Fruit fly (Drosophila melanogaster) whole organism, embryonic: ENCODE data around the gene Pc.
A peak's percentile ranks its signal among the peaks of the same experiment; 100 is the strongest.

Experiments
- Awh ChIP-seq: fragments of 200-800 bp; sonication (Bioruptor generic); IDR thresholded peaks from 2 replicates; pipeline ENCODE4, ENCODE4 v1.3.6; 2022; ENCODE audit warnings: missing biosample characterization, missing genetic modification characterization
- Bteb2 ChIP-seq: fragments of 200-800 bp; sonication (Bioruptor generic); optimal IDR thresholded peaks from 2 replicates; lab custom pipeline; 2016; ENCODE audit warnings: missing biosample characterization, missing genetic modification characterization
- CG10462 ChIP-seq: fragments of 200-800 bp; sonication (Bioruptor generic); optimal IDR thresholded peaks from 2 replicates; lab custom pipeline; 2016; ENCODE audit warnings: missing biosample characterization, missing genetic modification characterization
- CG10543 ChIP-seq: fragments of 200-800 bp; sonication (Bioruptor generic); optimal IDR thresholded peaks from 3 replicates; lab custom pipeline; 2017; ENCODE audit warnings: missing biosample characterization, mild to moderate bottlenecking, missing genetic modification characterization, moderate library complexity
- CG11085 ChIP-seq: fragments of 200-800 bp; sonication (Bioruptor generic); IDR thresholded peaks from 2 replicates; pipeline ENCODE4 v1.3.6; 2022; ENCODE audit warnings: missing biosample characterization, missing genetic modification characterization
- CG11560 ChIP-seq: fragments of 200-800 bp; sonication (Bioruptor generic); IDR thresholded peaks from 3 replicates; pipeline ENCODE4 v1.3.6; 2022; ENCODE audit warnings: missing biosample characterization, missing genetic modification characterization
- CG12104 ChIP-seq: fragments of 200-800 bp; sonication (Bioruptor generic); optimal IDR thresholded peaks from 3 replicates; lab custom pipeline; 2016; ENCODE audit warnings: missing biosample characterization, missing genetic modification characterization
- CG12155 ChIP-seq: fragments of 200-800 bp; sonication (Bioruptor generic); optimal IDR thresholded peaks from 3 replicates; lab custom pipeline; 2016; ENCODE audit warnings: missing biosample characterization, missing genetic modification characterization
- CG12219 ChIP-seq: fragments of 200-800 bp; sonication (Bioruptor generic); optimal IDR thresholded peaks from 3 replicates; lab custom pipeline; 2018; ENCODE audit warnings: missing biosample characterization, mild to moderate bottlenecking, missing genetic modification characterization
- CG12659 ChIP-seq: fragments of 200-800 bp; sonication (Bioruptor generic); optimal IDR thresholded peaks from 3 replicates; lab custom pipeline; 2017; ENCODE audit warnings: mild to moderate bottlenecking, missing biosample characterization, missing genetic modification reagents, missing genetic modification characterization
- CG13894 ChIP-seq: fragments of 200-800 bp; sonication (Bioruptor generic); optimal IDR thresholded peaks from 3 replicates; lab custom pipeline; 2018; ENCODE audit warnings: missing biosample characterization, mild to moderate bottlenecking, missing genetic modification characterization, moderate library complexity
- CG14050 ChIP-seq: fragments of 200-800 bp; sonication (Bioruptor generic); IDR thresholded peaks from 3 replicates; pipeline ENCODE4 v1.3.6; 2022; ENCODE audit warnings: missing biosample characterization, missing genetic modification characterization
- CG14860 ChIP-seq: fragments of 200-800 bp; sonication (Bioruptor generic); IDR thresholded peaks from 3 replicates; pipeline ENCODE4 v1.3.6; 2022; ENCODE audit warnings: missing biosample characterization, missing genetic modification characterization; ENCODE audit not compliant: partially characterized antibody
- CG15269 ChIP-seq: fragments of 200-800 bp; sonication (Bioruptor generic); optimal IDR thresholded peaks from 2 replicates; lab custom pipeline; 2018; ENCODE audit warnings: missing biosample characterization, mild to moderate bottlenecking, missing genetic modification characterization, moderate library complexity
- CG15479 ChIP-seq: fragments of 200-800 bp; sonication (Bioruptor generic); optimal IDR thresholded peaks from 3 replicates; lab custom pipeline; 2019; ENCODE audit warnings: missing biosample characterization, mild to moderate bottlenecking, missing genetic modification characterization, moderate library complexity
- CG1792 ChIP-seq: fragments of 200-800 bp; sonication (Bioruptor generic); optimal IDR thresholded peaks from 2 replicates; lab custom pipeline; 2016; ENCODE audit warnings: missing biosample characterization, missing genetic modification characterization
- CG18764 ChIP-seq: fragments of 200-800 bp; sonication (Bioruptor generic); optimal IDR thresholded peaks from 3 replicates; lab custom pipeline; 2016; ENCODE audit warnings: missing biosample characterization, missing genetic modification characterization
- CG2120 ChIP-seq: fragments of 200-800 bp; sonication (Bioruptor generic); optimal IDR thresholded peaks from 3 replicates; lab custom pipeline; 2016; ENCODE audit warnings: missing biosample characterization, missing genetic modification characterization
- CG2712 ChIP-seq: fragments of 200-800 bp; optimal IDR thresholded peaks from 3 replicates; lab custom pipeline; 2019; ENCODE audit warnings: missing biosample characterization, mild to moderate bottlenecking, missing genetic modification characterization, moderate library complexity
- CG4854 ChIP-seq: fragments of 200-800 bp; sonication (Bioruptor generic); optimal IDR thresholded peaks from 2 replicates; lab custom pipeline; 2016; ENCODE audit warnings: missing biosample characterization, missing genetic modification characterization, inconsistent platforms
- CG7357 ChIP-seq: fragments of 200-800 bp; sonication (Bioruptor generic); IDR thresholded peaks from 3 replicates; pipeline ENCODE4 v1.3.6; 2022; ENCODE audit warnings: missing biosample characterization, missing genetic modification characterization
- CG8478 ChIP-seq: fragments of >200 bp; optimal IDR thresholded peaks from 2 replicates; lab custom pipeline; 2018
- CG9932 ChIP-seq: fragments of 200-800 bp; sonication (Bioruptor generic); IDR thresholded peaks from 2 replicates; pipeline ENCODE4 v1.3.6; 2022; ENCODE audit warnings: missing biosample characterization, missing genetic modification characterization
- CkIIα-i1 ChIP-seq: fragments of 200-800 bp; sonication (Bioruptor generic); IDR thresholded peaks from 2 replicates; pipeline ENCODE4 v1.3.6; 2022; ENCODE audit warnings: missing biosample characterization, missing genetic modification characterization
- Dip3 ChIP-seq: fragments of 200-800 bp; sonication (Bioruptor generic); optimal IDR thresholded peaks from 3 replicates; lab custom pipeline; 2016; ENCODE audit warnings: missing biosample characterization, missing genetic modification characterization
- Doc3 ChIP-seq: fragments of 200-800 bp; sonication (Bioruptor generic); IDR thresholded peaks from 3 replicates; pipeline ENCODE4 v1.3.6; 2022; ENCODE audit warnings: missing biosample characterization, missing genetic modification characterization; ENCODE audit not compliant: partially characterized antibody
- Hr78 ChIP-seq, 2 experiments: fragments of 200-800 bp in 1 of 2; fragments of >200 bp in 1 of 2; sonication (Bioruptor generic) in 1 of 2; optimal IDR thresholded peaks; 2 replicates each; lab custom pipeline; 2017 to 2019; ENCODE audit warnings: missing biosample characterization in 2 of 2, missing genetic modification characterization in 2 of 2, mild to moderate bottlenecking in 1 of 2, moderate library complexity in 1 of 2
- Hsf ChIP-seq: fragments of 200-800 bp; sonication (Bioruptor generic); optimal IDR thresholded peaks from 3 replicates; lab custom pipeline; 2016; ENCODE audit warnings: missing biosample characterization, missing genetic modification characterization
- Mad ChIP-seq: fragments of 200-800 bp; sonication (Bioruptor generic); optimal IDR thresholded peaks from 2 replicates; lab custom pipeline; 2016; ENCODE audit warnings: missing biosample characterization, missing genetic modification characterization
- Nf-YC ChIP-seq: fragments of 200-800 bp; optimal IDR thresholded peaks from 3 replicates; lab custom pipeline; 2019; ENCODE audit warnings: missing biosample characterization, mild to moderate bottlenecking, missing genetic modification characterization, moderate library complexity
- ac ChIP-seq: fragments of 200-800 bp; sonication (Bioruptor generic); optimal IDR thresholded peaks from 3 replicates; lab custom pipeline; 2017; ENCODE audit warnings: missing biosample characterization, mild to moderate bottlenecking, missing genetic modification characterization
- ash1 ChIP-seq: fragments of 200-800 bp; sonication (Bioruptor generic); optimal IDR thresholded peaks from 2 replicates; lab custom pipeline; 2018; ENCODE audit warnings: missing biosample characterization, mild to moderate bottlenecking, missing genetic modification characterization
- ci ChIP-seq: fragments of 200-800 bp; sonication (Bioruptor generic); IDR thresholded peaks from 3 replicates; pipeline ENCODE4 v1.3.6; 2022; ENCODE audit warnings: missing biosample characterization, missing genetic modification characterization
- danr ChIP-seq: fragments of 200-800 bp; sonication (Bioruptor generic); IDR thresholded peaks from 2 replicates; pipeline ENCODE4 v1.3.6; 2022; ENCODE audit warnings: missing biosample characterization, missing genetic modification characterization
- en ChIP-seq: fragments of 200-800 bp; sonication (Bioruptor generic); optimal IDR thresholded peaks from 2 replicates; lab custom pipeline; 2016; ENCODE audit warnings: missing biosample characterization, missing genetic modification characterization
- eve ChIP-seq, 2 experiments: fragments of >200 bp; optimal IDR thresholded peaks; 2 replicates each; lab custom pipeline; 2017; ENCODE audit warnings: missing biosample characterization in 2 of 2, missing genetic modification characterization in 2 of 2
- ewg ChIP-seq: fragments of 200-800 bp; sonication (Bioruptor generic); optimal IDR thresholded peaks from 3 replicates; lab custom pipeline; 2017; ENCODE audit warnings: mild to moderate bottlenecking, missing biosample characterization, missing genetic modification reagents, missing genetic modification characterization
- fu2 ChIP-seq: fragments of 200-800 bp; sonication (Bioruptor generic); optimal IDR thresholded peaks from 2 replicates; lab custom pipeline; 2016; ENCODE audit warnings: missing biosample characterization, missing genetic modification characterization
- gcm2 ChIP-seq: fragments of 200-800 bp; sonication (Bioruptor generic); optimal IDR thresholded peaks from 2 replicates; lab custom pipeline; 2016; ENCODE audit warnings: missing biosample characterization, missing genetic modification characterization
- gsb ChIP-seq: fragments of 200-800 bp; sonication (Bioruptor generic); IDR thresholded peaks from 2 replicates; pipeline ENCODE4 v1.3.6; 2022; ENCODE audit warnings: missing biosample characterization, missing genetic modification characterization
- her ChIP-seq: fragments of 200-800 bp; sonication (Bioruptor generic); optimal IDR thresholded peaks from 2 replicates; lab custom pipeline; 2016; ENCODE audit warnings: missing biosample characterization, missing genetic modification characterization
- pb ChIP-seq: fragments of 200-800 bp; sonication (Bioruptor generic); optimal IDR thresholded peaks from 3 replicates; lab custom pipeline; 2016; ENCODE audit warnings: missing biosample characterization, missing genetic modification characterization
- prd ChIP-seq, 3 experiments: fragments of >200 bp in 2 of 3; fragments of 200-800 bp in 1 of 3; sonication (Bioruptor generic) in 1 of 3; optimal IDR thresholded peaks in 2 of 3; IDR thresholded peaks in 1 of 3; 2 replicates in 2 of 3; 3 replicates in 1 of 3; pipeline versions ENCODE4 v1.3.6 to Lab custom; 2017 to 2022; ENCODE audit warnings: missing biosample characterization in 1 of 3, missing genetic modification characterization in 1 of 3
- pum ChIP-seq: fragments of 200-800 bp; sonication (Bioruptor generic); optimal IDR thresholded peaks from 2 replicates; lab custom pipeline; 2016; ENCODE audit warnings: missing biosample characterization, missing genetic modification characterization
- repo ChIP-seq: fragments of 200-800 bp; sonication (Bioruptor generic); optimal IDR thresholded peaks from 2 replicates; lab custom pipeline; 2016; ENCODE audit warnings: missing biosample characterization, missing genetic modification characterization
- sisA ChIP-seq: fragments of 200-800 bp; sonication (Bioruptor generic); IDR thresholded peaks from 2 replicates; pipeline ENCODE4 v1.3.6; 2022; ENCODE audit warnings: missing biosample characterization, missing genetic modification characterization
- sr ChIP-seq: fragments of 200-800 bp; sonication (Bioruptor generic); IDR thresholded peaks from 3 replicates; pipeline ENCODE4 v1.3.6; 2022; ENCODE audit warnings: missing biosample characterization, missing genetic modification characterization
- ssp ChIP-seq: fragments of 200-800 bp; sonication (Bioruptor generic); IDR thresholded peaks from 2 replicates; pipeline ENCODE4 v1.3.6; 2022; ENCODE audit warnings: missing biosample characterization, missing genetic modification characterization
- sug ChIP-seq: fragments of 200-800 bp; optimal IDR thresholded peaks from 2 replicates; lab custom pipeline; 2019; ENCODE audit warnings: missing biosample characterization, mild to moderate bottlenecking, missing genetic modification characterization, moderate library complexity
- vnd ChIP-seq: fragments of 200-800 bp; sonication (Bioruptor generic); IDR thresholded peaks from 3 replicates; pipeline ENCODE4 v1.3.6; 2022; ENCODE audit warnings: missing biosample characterization, missing genetic modification characterization; ENCODE audit not compliant: partially characterized antibody
- wek ChIP-seq: fragments of 200-800 bp; sonication (Bioruptor generic); optimal IDR thresholded peaks from 3 replicates; lab custom pipeline; 2018; ENCODE audit warnings: missing biosample characterization, mild to moderate bottlenecking, missing genetic modification characterization, moderate library complexity

Gene Pc

dm6 chr3L:21348983-21349432 lies 31.2 kb upstream of the Pc start, which contains the start of gene ebd2 (continued):
- TF ChIP-seq Awh (GFP tag; lab: Robert Waterston, UW) (peak; percentile 31; the same call in 1 of the 2 replicates), Doc3 (GFP tag; lab: Robert Waterston, UW) (0 out of 3 replicates have a peak, but pooled peaks have one; percentile 26), CG2712 (tag; lab: Kevin White, UChicago) (no peak), Dip3 (GFP tag; lab: Kevin White, UChicago) (no peak), CG1792 (GFP tag; lab: Kevin White, UChicago) (no peak), Bteb2 (GFP tag; lab: Kevin White, UChicago) (no peak), wek (GFP tag; lab: Kevin White, UChicago) (no peak), CG14860 (GFP tag; lab: Robert Waterston, UW) (no peak), pb (GFP tag; lab: Kevin White, UChicago) (no peak), ssp (no peak), eve (GFP tag; optimal IDR thresholded peaks at IDR 0.05; lab: Kevin White, UChicago) (no peak), CG15479 (GFP tag; lab: Kevin White, UChicago) (no peak), gcm2 (no peak), pum (GFP tag; lab: Kevin White, UChicago) (no peak), CG2120 (GFP tag; lab: Kevin White, UChicago) (no peak), CG10543 (GFP tag; lab: Kevin White, UChicago) (peak; percentile 95), CkIIα-i1 (GFP tag; lab: Robert Waterston, UW) (no peak), CG9932 (GFP tag; lab: Robert Waterston, UW) (no peak), CG11085 (GFP tag; lab: Robert Waterston, UW) (0 out of 2 replicates have a peak, but pooled peaks have one; percentile 10), CG12659 (no peak), CG11560 (tag; lab: Robert Waterston, UW) (no peak), CG12219 (no peak), repo (GFP tag; lab: Kevin White, UChicago) (no peak), CG13894 (tag; lab: Kevin White, UChicago) (peak; percentile 95), vnd (GFP tag; lab: Robert Waterston, UW) (no peak), sisA (GFP tag; lab: Robert Waterston, UW) (no peak), ci (GFP tag; lab: Robert Waterston, UW) (no peak), CG15269 (tag; lab: Kevin White, UChicago) (peak; percentile 3), en (GFP tag; lab: Kevin White, UChicago) (no peak), CG8478 (lab: Kevin White, UChicago) (no peak), CG12155 (peak; percentile 7), Nf-YC (tag; lab: Kevin White, UChicago) (no peak), danr (GFP tag; lab: Robert Waterston, UW) (no peak), CG12104 (GFP tag; lab: Kevin White, UChicago) (no peak), ac (GFP tag; lab: Kevin White, UChicago) (no peak), her (GFP tag; lab: Kevin White, UChicago) (peak; percentile 58), gsb (GFP tag; lab: Robert Waterston, UW) (no peak), CG7357 (GFP tag; lab: Robert Waterston, UW) (no peak), CG14050 (GFP tag; lab: Robert Waterston, UW) (no peak), sug (tag; lab: Kevin White, UChicago) (peak; percentile 69), prd (optimal IDR thresholded peaks at IDR 0.05; lab: Kevin White, UChicago) (no peak), prd (GFP tag; IDR thresholded peaks at IDR 0.05; lab: Robert Waterston, UW) (no peak), Hr78 (GFP tag; optimal IDR thresholded peaks at IDR 0.05; lab: Kevin White, UChicago) (peak in 1 of 2 experiments; percentile 48), ash1 (GFP tag; lab: Kevin White, UChicago) (no peak), fu2 (GFP tag; lab: Kevin White, UChicago) (no peak), CG18764 (GFP tag; lab: Kevin White, UChicago) (no peak), CG10462 (GFP tag; lab: Kevin White, UChicago) (no peak), sr (GFP tag; lab: Robert Waterston, UW) (0 out of 3 replicates have a peak, but pooled peaks have one; percentile 4), ewg (GFP tag; lab: Kevin White, UChicago) (no peak), Mad (GFP tag; lab: Kevin White, UChicago) (no peak), Hsf (GFP tag; lab: Kevin White, UChicago) (no peak), CG4854 (no peak)
